Fruit fly (Drosophila melanogaster) whole organism, embryonic: ENCODE data around the gene r-cup.

Source experiments
- Asciz ChIP-seq: fragments of 200-800 bp; sonication (Bioruptor generic); optimal IDR thresholded peaks from 2 replicates; lab custom pipeline; 2017; ENCODE audit warnings: missing biosample characterization, mild to moderate bottlenecking, missing genetic modification characterization, missing genetic modification reagents
- CG11247 ChIP-seq: fragments of 200-800 bp; sonication (Bioruptor generic); IDR thresholded peaks from 2 replicates; pipeline ENCODE4 v1.3.6; 2022; ENCODE audit warnings: missing biosample characterization, missing genetic modification characterization
- CG1233 ChIP-seq: fragments of 200-800 bp; sonication (Bioruptor generic); optimal IDR thresholded peaks from 4 replicates; lab custom pipeline; 2018; ENCODE audit warnings: missing biosample characterization, mild to moderate bottlenecking, missing genetic modification characterization
- CG12659 ChIP-seq: fragments of 200-800 bp; sonication (Bioruptor generic); optimal IDR thresholded peaks from 3 replicates; lab custom pipeline; 2017; ENCODE audit warnings: mild to moderate bottlenecking, missing biosample characterization, missing genetic modification reagents, missing genetic modification characterization
- CG16779 ChIP-seq: fragments of 200-800 bp; sonication (Bioruptor generic); IDR thresholded peaks from 2 replicates; pipeline ENCODE4 v1.3.6; 2022; ENCODE audit warnings: missing biosample characterization, missing genetic modification characterization
- CG18476 ChIP-seq: fragments of 200-800 bp; sonication (Bioruptor generic); optimal IDR thresholded peaks from 2 replicates; lab custom pipeline; 2016; ENCODE audit warnings: missing biosample characterization, mild to moderate bottlenecking, missing genetic modification characterization
- CG18599 ChIP-seq: fragments of 200-800 bp; sonication (Bioruptor generic); optimal IDR thresholded peaks from 3 replicates; lab custom pipeline; 2017; ENCODE audit warnings: missing biosample characterization, missing genetic modification characterization, mild to moderate bottlenecking, moderate library complexity, missing genetic modification reagents
- CG18619 ChIP-seq: fragments of 200-800 bp; sonication (Bioruptor generic); optimal IDR thresholded peaks from 3 replicates; lab custom pipeline; 2017; ENCODE audit warnings: missing biosample characterization, mild to moderate bottlenecking, missing genetic modification characterization
- CG34422 ChIP-seq: fragments of 200-800 bp; sonication (Bioruptor generic); IDR thresholded peaks from 3 replicates; pipeline ENCODE4 v1.3.6; 2022; ENCODE audit warnings: missing biosample characterization, missing genetic modification characterization
- CG3995 ChIP-seq: fragments of 200-800 bp; sonication (Bioruptor generic); optimal IDR thresholded peaks from 3 replicates; lab custom pipeline; 2016; ENCODE audit warnings: missing biosample characterization, missing genetic modification characterization
- CG4360 ChIP-seq: fragments of 200-800 bp; sonication (Bioruptor generic); IDR thresholded peaks from 2 replicates; pipeline ENCODE4 v1.3.6; 2022; ENCODE audit warnings: missing biosample characterization, missing genetic modification characterization
- CG4820 ChIP-seq: fragments of 200-800 bp; sonication (Bioruptor generic); optimal IDR thresholded peaks from 3 replicates; lab custom pipeline; 2016; ENCODE audit warnings: missing biosample characterization, missing genetic modification characterization
- CG5245 ChIP-seq: fragments of 200-800 bp; sonication (Bioruptor generic); optimal IDR thresholded peaks from 3 replicates; lab custom pipeline; 2016; ENCODE audit warnings: missing biosample characterization, missing genetic modification characterization
- CG6254 ChIP-seq: fragments of 200-800 bp; sonication (Bioruptor generic); optimal IDR thresholded peaks from 3 replicates; lab custom pipeline; 2017; ENCODE audit warnings: mild to moderate bottlenecking, missing biosample characterization, missing genetic modification reagents, missing genetic modification characterization
- CG6683 ChIP-seq: fragments of 200-800 bp; sonication (Bioruptor generic); optimal IDR thresholded peaks from 2 replicates; lab custom pipeline; 2017; ENCODE audit warnings: missing biosample characterization, mild to moderate bottlenecking, missing genetic modification characterization, missing genetic modification reagents
- CG6813 ChIP-seq: fragments of 200-800 bp; sonication (Bioruptor generic); optimal IDR thresholded peaks from 2 replicates; lab custom pipeline; 2017; ENCODE audit warnings: missing biosample characterization, missing genetic modification characterization, mild to moderate bottlenecking, moderate library complexity, missing genetic modification reagents
- CG7839 ChIP-seq: fragments of 200-800 bp; sonication (Bioruptor generic); optimal IDR thresholded peaks from 3 replicates; lab custom pipeline; 2018; ENCODE audit warnings: missing biosample characterization, mild to moderate bottlenecking, missing genetic modification characterization, moderate library complexity
- CG8089 ChIP-seq: fragments of 200-800 bp; sonication (Bioruptor generic); optimal IDR thresholded peaks from 3 replicates; lab custom pipeline; 2016; ENCODE audit warnings: missing biosample characterization, missing genetic modification characterization
- CG9876 ChIP-seq: fragments of 200-800 bp; sonication (Bioruptor generic); optimal IDR thresholded peaks from 2 replicates; lab custom pipeline; 2016; ENCODE audit warnings: missing biosample characterization, missing genetic modification characterization
- CrebB ChIP-seq: fragments of 200-800 bp; sonication (Bioruptor generic); optimal IDR thresholded peaks from 3 replicates; lab custom pipeline; 2018; ENCODE audit warnings: missing biosample characterization, mild to moderate bottlenecking, missing genetic modification characterization
- D ChIP-seq, 2 experiments: fragments of 200-800 bp in 1 of 2; fragments of >200 bp in 1 of 2; sonication (Bioruptor generic) in 1 of 2; optimal IDR thresholded peaks; 2 replicates in 1 of 2; 3 replicates in 1 of 2; lab custom pipeline; 2017; ENCODE audit warnings: mild to moderate bottlenecking in 1 of 2, missing biosample characterization in 1 of 2, missing genetic modification characterization in 1 of 2, missing genetic modification reagents in 1 of 2
- D19B ChIP-seq: fragments of 200-800 bp; sonication (Bioruptor generic); optimal IDR thresholded peaks from 2 replicates; lab custom pipeline; 2017; ENCODE audit warnings: missing biosample characterization, mild to moderate bottlenecking, missing genetic modification characterization
- Doc2 ChIP-seq: fragments of 200-800 bp; sonication (Bioruptor generic); IDR thresholded peaks from 2 replicates; pipeline ENCODE4 v1.3.6; 2022; ENCODE audit warnings: missing biosample characterization, missing genetic modification characterization
- Gsc ChIP-seq: fragments of 200-800 bp; sonication (Bioruptor generic); IDR thresholded peaks from 2 replicates; pipeline ENCODE4 v1.3.6; 2022; ENCODE audit warnings: missing biosample characterization, missing genetic modification characterization
- HLH3B ChIP-seq: fragments of 200-800 bp; sonication (Bioruptor generic); IDR thresholded peaks from 2 replicates; pipeline ENCODE4 v1.3.6; 2022; ENCODE audit warnings: missing biosample characterization, missing genetic modification characterization
- Lhr ChIP-seq: fragments of 200-800 bp; sonication (Bioruptor generic); optimal IDR thresholded peaks from 3 replicates; lab custom pipeline; 2017; ENCODE audit warnings: mild to moderate bottlenecking, missing biosample characterization, missing genetic modification reagents, missing genetic modification characterization
- Myb ChIP-seq: fragments of 200-800 bp; sonication (Bioruptor generic); optimal IDR thresholded peaks from 2 replicates; lab custom pipeline; 2016; ENCODE audit warnings: missing biosample characterization, missing genetic modification characterization
- NC2β ChIP-seq: fragments of 200-800 bp; sonication (Bioruptor generic); optimal IDR thresholded peaks from 2 replicates; lab custom pipeline; 2016; ENCODE audit warnings: missing biosample characterization, missing genetic modification characterization
- NK7.1 ChIP-seq: fragments of 200-800 bp; sonication (Bioruptor generic); optimal IDR thresholded peaks from 3 replicates; lab custom pipeline; 2016; ENCODE audit warnings: missing biosample characterization, missing genetic modification characterization
- PHDP ChIP-seq: fragments of 200-800 bp; sonication (Bioruptor generic); optimal IDR thresholded peaks from 3 replicates; lab custom pipeline; 2018; ENCODE audit warnings: missing biosample characterization, mild to moderate bottlenecking, missing genetic modification characterization, moderate library complexity
- Sox100B ChIP-seq: fragments of 200-800 bp; sonication (Bioruptor generic); optimal IDR thresholded peaks from 3 replicates; lab custom pipeline; 2018; ENCODE audit warnings: missing biosample characterization, mild to moderate bottlenecking, missing genetic modification characterization
- dmrt11E ChIP-seq: fragments of 200-800 bp; sonication (Bioruptor generic); optimal IDR thresholded peaks from 3 replicates; lab custom pipeline; 2018; ENCODE audit warnings: missing biosample characterization, mild to moderate bottlenecking, missing genetic modification characterization, moderate library complexity
- ems ChIP-seq: fragments of 200-800 bp; sonication (Bioruptor generic); optimal IDR thresholded peaks from 3 replicates; lab custom pipeline; 2016; ENCODE audit warnings: missing biosample characterization, missing genetic modification characterization
- exex ChIP-seq: fragments of 200-800 bp; sonication (Bioruptor generic); optimal IDR thresholded peaks from 4 replicates; lab custom pipeline; 2018; ENCODE audit warnings: missing biosample characterization, mild to moderate bottlenecking, missing genetic modification characterization, moderate library complexity
- fd96Cb ChIP-seq: fragments of 200-800 bp; sonication (Bioruptor generic); optimal IDR thresholded peaks from 2 replicates; lab custom pipeline; 2018; ENCODE audit warnings: missing biosample characterization, mild to moderate bottlenecking, missing genetic modification characterization, moderate library complexity
- gsb ChIP-seq: fragments of 200-800 bp; sonication (Bioruptor generic); IDR thresholded peaks from 2 replicates; pipeline ENCODE4 v1.3.6; 2022; ENCODE audit warnings: missing biosample characterization, missing genetic modification characterization
- jumu ChIP-seq: fragments of 200-800 bp; sonication (Bioruptor generic); optimal IDR thresholded peaks from 3 replicates; lab custom pipeline; 2016; ENCODE audit warnings: missing biosample characterization, missing genetic modification characterization
- klu ChIP-seq: fragments of 200-800 bp; sonication (Bioruptor generic); IDR thresholded peaks from 2 replicates; pipeline ENCODE4 v1.3.6; 2022; ENCODE audit warnings: missing biosample characterization, missing genetic modification characterization
- mam ChIP-seq: fragments of 200-800 bp; sonication (Bioruptor generic); optimal IDR thresholded peaks from 3 replicates; lab custom pipeline; 2016; ENCODE audit warnings: missing biosample characterization, missing genetic modification characterization
- nau ChIP-seq: fragments of 200-800 bp; sonication (Bioruptor generic); optimal IDR thresholded peaks from 3 replicates; lab custom pipeline; 2017; ENCODE audit warnings: missing biosample characterization, mild to moderate bottlenecking, missing genetic modification characterization, missing genetic modification reagents
- org-1 ChIP-seq: fragments of 200-800 bp; sonication (Bioruptor generic); optimal IDR thresholded peaks from 2 replicates; lab custom pipeline; 2017; ENCODE audit warnings: missing biosample characterization, missing genetic modification characterization
- scrt ChIP-seq: fragments of 200-800 bp; sonication (Bioruptor generic); optimal IDR thresholded peaks from 2 replicates; lab custom pipeline; 2018; ENCODE audit warnings: missing biosample characterization, mild to moderate bottlenecking, missing genetic modification characterization, moderate library complexity
- sens-2 ChIP-seq: fragments of 200-800 bp; sonication (Bioruptor generic); IDR thresholded peaks from 2 replicates; pipeline ENCODE4 v1.3.6; 2022; ENCODE audit warnings: missing biosample characterization, missing genetic modification characterization
- sima ChIP-seq: fragments of 200-800 bp; sonication (Bioruptor generic); optimal IDR thresholded peaks from 2 replicates; lab custom pipeline; 2016; ENCODE audit warnings: missing biosample characterization, missing genetic modification characterization
- sna ChIP-seq: fragments of 200-800 bp; sonication (Bioruptor generic); IDR thresholded peaks from 2 replicates; pipeline ENCODE4 v1.3.6; 2022; ENCODE audit warnings: missing biosample characterization, missing genetic modification characterization; ENCODE audit not compliant: partially characterized antibody
- tna ChIP-seq: fragments of 200-800 bp; sonication (Bioruptor generic); IDR thresholded peaks from 2 replicates; pipeline ENCODE4 v1.3.6; 2022; ENCODE audit warnings: missing biosample characterization, missing genetic modification characterization; ENCODE audit not compliant: partially characterized antibody
- unc-4 ChIP-seq: fragments of 200-800 bp; sonication (Bioruptor generic); IDR thresholded peaks from 2 replicates; pipeline ENCODE4 v1.3.6; 2022; ENCODE audit warnings: missing biosample characterization, missing genetic modification characterization; ENCODE audit not compliant: partially characterized antibody

r-cup gene

DNA sequence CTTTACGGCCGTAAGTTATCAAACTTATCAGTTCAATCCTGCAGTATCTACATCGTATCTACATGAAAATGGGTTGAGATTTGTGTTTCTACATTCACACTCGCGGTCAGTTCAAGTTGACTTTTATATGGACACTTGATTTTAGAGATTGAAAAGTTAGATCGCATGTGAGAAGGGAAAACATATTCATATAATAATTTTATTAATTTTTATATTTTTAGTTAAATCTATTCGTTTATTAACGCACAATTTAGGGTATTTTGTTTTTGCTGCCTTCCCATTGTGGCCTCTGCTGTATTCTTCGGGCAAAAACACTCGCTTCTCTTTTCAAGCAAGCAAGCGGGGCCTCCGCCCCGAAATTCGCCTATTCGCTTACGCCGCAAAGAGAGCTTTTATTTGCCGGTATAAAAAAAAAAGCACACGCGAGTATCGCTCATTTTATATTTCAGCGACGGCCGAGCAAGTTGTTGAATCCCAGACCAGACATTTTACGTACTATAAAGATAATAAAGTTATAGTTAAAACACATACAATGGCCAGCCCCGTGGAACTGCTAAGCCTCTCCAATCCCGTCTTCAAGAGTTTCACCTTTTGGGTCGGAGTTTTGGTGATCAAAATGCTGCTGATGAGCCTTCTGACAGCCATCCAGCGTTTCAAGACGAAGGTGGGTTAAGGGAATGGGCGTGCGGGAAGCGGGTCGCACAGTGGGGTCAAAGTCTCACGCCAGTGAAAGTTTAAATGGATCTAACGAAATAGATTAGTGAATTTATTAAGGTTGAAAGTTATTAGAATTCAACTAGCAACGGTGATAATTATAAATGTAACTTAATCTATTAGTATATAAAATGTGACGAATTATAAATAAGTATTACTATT is 17.2 kb upstream of the r-cup start (continued):
- TF ChIP-seq sima (GFP tag; lab: Kevin White, UChicago) (no peak), klu (GFP tag; lab: Robert Waterston, UW) (peak; percentile 75), unc-4 (GFP tag; lab: Robert Waterston, UW) (0 out of 2 replicates have a peak, but pooled peaks have one; percentile 24), gsb (GFP tag; lab: Robert Waterston, UW) (peak; percentile 69), CG4360 (peak; percentile 65), CrebB (tag; lab: Kevin White, UChicago) (peak; percentile 75), CG9876 (GFP tag; lab: Kevin White, UChicago) (no peak), org-1 (GFP tag; lab: Kevin White, UChicago) (peak; percentile 75), CG16779 (GFP tag; lab: Robert Waterston, UW) (no peak), sens-2 (GFP tag; lab: Robert Waterston, UW) (peak; percentile 78), CG34422 (GFP tag; lab: Robert Waterston, UW) (peak; percentile 88), Sox100B (GFP tag; lab: Kevin White, UChicago) (peak; percentile 85), CG8089 (no peak), CG11247 (GFP tag; lab: Robert Waterston, UW) (peak; percentile 86), CG18599 (GFP tag; lab: Kevin White, UChicago) (peak; percentile 94), tna (GFP tag; lab: Robert Waterston, UW) (no peak), CG6683 (GFP tag; lab: Kevin White, UChicago) (peak; percentile 83), sna (GFP tag; lab: Robert Waterston, UW) (0 out of 2 replicates have a peak, but pooled peaks have one; percentile 13), CG3995 (peak; percentile 3), NC2β (GFP tag; lab: Kevin White, UChicago) (no peak), CG12659 (GFP tag; lab: Kevin White, UChicago) (peak; percentile 89), CG18619 (GFP tag; lab: Kevin White, UChicago) (peak; percentile 80), Doc2 (GFP tag; lab: Robert Waterston, UW) (no peak), ems (peak; percentile 22), CG18476 (GFP tag; lab: Kevin White, UChicago) (peak; percentile 54), CG1233 (GFP tag; lab: Kevin White, UChicago) (peak; percentile 84), nau (GFP tag; lab: Kevin White, UChicago) (peak; percentile 81), CG6813 (peak; percentile 89), fd96Cb (tag; lab: Kevin White, UChicago) (peak; percentile 89), Myb (GFP tag; lab: Kevin White, UChicago) (no peak), scrt (GFP tag; lab: Kevin White, UChicago) (peak; percentile 82), CG7839 (tag; lab: Kevin White, UChicago) (peak; percentile 96), Asciz (GFP tag; lab: Kevin White, UChicago) (peak; percentile 89), jumu (GFP tag; lab: Kevin White, UChicago) (no peak), dmrt11E (tag; lab: Kevin White, UChicago) (peak; percentile 83), CG4820 (peak; percentile 71), Gsc (no peak), D19B (GFP tag; lab: Kevin White, UChicago) (peak; percentile 68), D (optimal IDR thresholded peaks at IDR 0.05; lab: Kevin White, UChicago) (no peak), D (GFP tag; optimal IDR thresholded peaks at IDR 0.05; lab: Kevin White, UChicago) (peak; percentile 80), NK7.1 (GFP tag; lab: Kevin White, UChicago) (no peak), Lhr (GFP tag; lab: Kevin White, UChicago) (peak; percentile 33), CG6254 (GFP tag; lab: Kevin White, UChicago) (peak; percentile 83), mam (GFP tag; lab: Kevin White, UChicago) (peak; percentile 21), exex (tag; lab: Kevin White, UChicago) (peak; percentile 79), PHDP (tag; lab: Kevin White, UChicago) (peak; percentile 95), CG5245 (GFP tag; lab: Kevin White, UChicago) (peak; percentile 73), HLH3B (GFP tag; lab: Robert Waterston, UW) (peak; percentile 94)
